Worm (Caenorhabditis elegans) whole organism, young adult: ENCODE data around the gene lem-4.
A peak's percentile ranks its signal among the peaks of the same experiment; 100 is the strongest.

ENCODE experiments used
- B0261.1 ChIP-seq: sonication (generic microtip); optimal IDR thresholded peaks from 2 replicates; lab custom pipeline; 2016; ENCODE audit warnings: mild to moderate bottlenecking, missing genetic modification characterization, moderate library complexity, missing compliant biosample characterization
- B0336.3 ChIP-seq: fragments of 200-800 bp; sonication (Bioruptor generic); IDR thresholded peaks from 2 replicates; pipeline ENCODE4 v1.3.6; 2022; ENCODE audit warnings: missing genetic modification characterization, missing compliant biosample characterization
- F10E7.11 ChIP-seq: sonication (generic microtip); optimal IDR thresholded peaks from 2 replicates; lab custom pipeline; 2017; ENCODE audit warnings: mild to moderate bottlenecking, missing genetic modification characterization, moderate library complexity, missing compliant biosample characterization
- F39B2.1 ChIP-seq: fragments of 200-800 bp; sonication (Bioruptor generic); IDR thresholded peaks from 2 replicates; pipeline ENCODE4 v1.3.6; 2022; ENCODE audit warnings: missing genetic modification reagents, missing genetic modification characterization, missing compliant biosample characterization
- F52B5.7 ChIP-seq: sonication (generic microtip); optimal IDR thresholded peaks from 2 replicates; lab custom pipeline; 2016; ENCODE audit warnings: mild to moderate bottlenecking, missing genetic modification characterization, missing compliant biosample characterization
- F55B11.4 ChIP-seq: sonication (generic microtip); optimal IDR thresholded peaks from 2 replicates; lab custom pipeline; 2016; ENCODE audit warnings: missing compliant biosample characterization, missing genetic modification characterization, borderline replicate concordance; ENCODE audit not compliant: insufficient read depth
- F57C9.4 ChIP-seq: sonication (generic microtip); optimal IDR thresholded peaks from 2 replicates; lab custom pipeline; 2017; ENCODE audit warnings: mild to moderate bottlenecking, missing genetic modification characterization, missing compliant biosample characterization
- K11D2.4 ChIP-seq: fragments of 200-800 bp; sonication (Bioruptor generic); IDR thresholded peaks from 2 replicates; pipeline ENCODE4 v1.3.6; 2022; ENCODE audit warnings: missing genetic modification reagents, missing genetic modification characterization, missing compliant biosample characterization
- K12H6.12 ChIP-seq: fragments of 200-800 bp; sonication (Bioruptor generic); optimal IDR thresholded peaks from 2 replicates; lab custom pipeline; 2018; ENCODE audit warnings: mild to moderate bottlenecking, missing genetic modification characterization, missing compliant biosample characterization
- T07F8.4 ChIP-seq: sonication (generic microtip); optimal IDR thresholded peaks from 2 replicates; lab custom pipeline; 2016; ENCODE audit warnings: mild to moderate bottlenecking, missing genetic modification characterization, moderate library complexity, missing compliant biosample characterization
- Y56A3A.18 ChIP-seq: fragments of 200-800 bp; sonication (Bioruptor generic); IDR thresholded peaks from 2 replicates; pipeline ENCODE4 v1.3.6; 2022; ENCODE audit warnings: missing genetic modification reagents, missing genetic modification characterization, missing compliant biosample characterization
- Y67H2A.10 ChIP-seq: fragments of 200-800 bp; sonication (Bioruptor generic); conservative IDR thresholded peaks from 2 replicates; pipeline ENCODE4 v1.3.6; 2022; ENCODE audit warnings: missing genetic modification reagents, missing genetic modification characterization, missing compliant biosample characterization
- Y79H2A.3 ChIP-seq: fragments of 200-800 bp; sonication (Bioruptor generic); conservative IDR thresholded peaks from 2 replicates; pipeline ENCODE4 v1.3.6; 2022; ENCODE audit warnings: missing genetic modification reagents, missing genetic modification characterization, missing compliant biosample characterization
- aptf-2 ChIP-seq: fragments of 200-800 bp; sonication (Bioruptor generic); conservative IDR thresholded peaks from 2 replicates; pipeline ENCODE4 v1.3.6; 2022; ENCODE audit warnings: missing genetic modification reagents, missing genetic modification characterization, missing compliant biosample characterization
- aptf-3 ChIP-seq: fragments of 200-800 bp; sonication (Bioruptor generic); IDR thresholded peaks from 2 replicates; pipeline ENCODE4 v1.3.6; 2022; ENCODE audit warnings: missing genetic modification characterization, missing compliant biosample characterization
- bed-1 ChIP-seq: fragments of 200-800 bp; sonication (Bioruptor generic); IDR thresholded peaks from 2 replicates; pipeline ENCODE4 v1.3.6; 2022; ENCODE audit warnings: missing genetic modification reagents, missing genetic modification characterization, missing compliant biosample characterization
- bed-2 ChIP-seq: fragments of 200-800 bp; sonication (Bioruptor generic); IDR thresholded peaks from 2 replicates; pipeline ENCODE4 v1.3.6; 2022; ENCODE audit warnings: missing genetic modification reagents, missing genetic modification characterization, missing compliant biosample characterization
- ccch-3 ChIP-seq: fragments of 200-800 bp; sonication (Bioruptor generic); optimal IDR thresholded peaks from 2 replicates; lab custom pipeline; 2018; ENCODE audit warnings: mild to moderate bottlenecking, missing genetic modification characterization, missing compliant biosample characterization
- cebp-2 ChIP-seq: fragments of 200-800 bp; sonication (Bioruptor generic); IDR thresholded peaks from 2 replicates; pipeline ENCODE4 v1.3.6; 2022; ENCODE audit warnings: missing genetic modification characterization, missing compliant biosample characterization
- ceh-27 ChIP-seq: fragments of 200-800 bp; sonication (Bioruptor generic); optimal IDR thresholded peaks from 2 replicates; lab custom pipeline; 2018; ENCODE audit warnings: mild to moderate bottlenecking, missing genetic modification characterization, moderate library complexity, missing compliant biosample characterization
- ceh-79 ChIP-seq: sonication (generic microtip); optimal IDR thresholded peaks from 2 replicates; lab custom pipeline; 2017; ENCODE audit warnings: mild to moderate bottlenecking, missing genetic modification characterization, missing compliant biosample characterization
- chd-7 ChIP-seq: sonication (generic microtip); optimal IDR thresholded peaks from 2 replicates; lab custom pipeline; 2016; ENCODE audit warnings: mild to moderate bottlenecking, missing genetic modification characterization, moderate library complexity, missing compliant biosample characterization
- die-1 ChIP-seq: sonication (generic microtip); optimal IDR thresholded peaks from 2 replicates; lab custom pipeline; 2016; ENCODE audit warnings: missing genotype, mild to moderate bottlenecking, missing genetic modification characterization, missing compliant biosample characterization
- efl-1 ChIP-seq: fragments of 150-350 bp; optimal IDR thresholded peaks from 2 replicates; lab custom pipeline; 2014; ENCODE audit warnings: missing biosample characterization, missing genetic modification reagents, missing genetic modification characterization
- ets-4 ChIP-seq: fragments of 200-800 bp; sonication (Bioruptor generic); optimal IDR thresholded peaks from 2 replicates; lab custom pipeline; 2018; ENCODE audit warnings: mild to moderate bottlenecking, missing genetic modification characterization, missing compliant biosample characterization
- gei-17 ChIP-seq: fragments of 200-800 bp; sonication (Bioruptor generic); optimal IDR thresholded peaks from 2 replicates; lab custom pipeline; 2018; ENCODE audit warnings: mild to moderate bottlenecking, missing genetic modification characterization, missing compliant biosample characterization
- hlh-12 ChIP-seq: sonication (generic microtip); optimal IDR thresholded peaks from 2 replicates; lab custom pipeline; 2016; ENCODE audit warnings: missing genetic modification characterization, missing compliant biosample characterization
- hmg-20 ChIP-seq: fragments of 200-800 bp; sonication (Bioruptor generic); IDR thresholded peaks from 2 replicates; pipeline ENCODE4 v1.3.6; 2022; ENCODE audit warnings: missing genetic modification reagents, missing genetic modification characterization, missing compliant biosample characterization
- hrde-1 ChIP-seq: sonication (generic microtip); optimal IDR thresholded peaks from 2 replicates; lab custom pipeline; 2016; ENCODE audit warnings: missing genetic modification characterization, mild to moderate bottlenecking, missing compliant biosample characterization, moderate library complexity, missing genotype, missing genetic modification reagents, borderline replicate concordance
- let-526 ChIP-seq: fragments of 200-800 bp; sonication (Bioruptor generic); IDR thresholded peaks from 2 replicates; pipeline ENCODE4 v1.3.6; 2022; ENCODE audit warnings: missing genetic modification reagents, missing genetic modification characterization, missing compliant biosample characterization
- lin-40 ChIP-seq: sonication (generic microtip); optimal IDR thresholded peaks from 2 replicates; lab custom pipeline; 2016; ENCODE audit warnings: missing genetic modification characterization, mild to moderate bottlenecking, missing compliant biosample characterization, missing genotype, missing genetic modification reagents
- lin-54 ChIP-seq: fragments of 200-800 bp; sonication (Bioruptor generic); optimal IDR thresholded peaks from 2 replicates; lab custom pipeline; 2018; ENCODE audit warnings: mild to moderate bottlenecking, missing genetic modification characterization, missing compliant biosample characterization
- lir-1 ChIP-seq: fragments of 200-800 bp; sonication (Bioruptor generic); conservative IDR thresholded peaks from 2 replicates; pipeline ENCODE4 v1.3.6; 2022; ENCODE audit warnings: missing genetic modification reagents, missing genetic modification characterization, missing compliant biosample characterization
- mxl-1 ChIP-seq: sonication (generic microtip); optimal IDR thresholded peaks from 2 replicates; lab custom pipeline; 2016; ENCODE audit warnings: missing genetic modification characterization, missing compliant biosample characterization
- nfya-1 ChIP-seq: sonication (generic microtip); optimal IDR thresholded peaks from 2 replicates; lab custom pipeline; 2017; ENCODE audit warnings: antibody characterized with exemption, missing compliant biosample characterization, missing genetic modification characterization, borderline replicate concordance; ENCODE audit not compliant: insufficient read depth
- nhr-179 ChIP-seq: sonication (generic microtip); optimal IDR thresholded peaks from 2 replicates; lab custom pipeline; 2016; ENCODE audit warnings: mild to moderate bottlenecking, missing genetic modification characterization, missing compliant biosample characterization
- nhr-27 ChIP-seq: fragments of 200-800 bp; sonication (Bioruptor generic); optimal IDR thresholded peaks from 2 replicates; lab custom pipeline; 2018; ENCODE audit warnings: mild to moderate bottlenecking, missing genetic modification characterization, moderate library complexity, missing compliant biosample characterization
- nhr-90 ChIP-seq: sonication (generic microtip); optimal IDR thresholded peaks from 2 replicates; lab custom pipeline; 2016; ENCODE audit warnings: missing genotype, mild to moderate bottlenecking, missing genetic modification characterization, missing compliant biosample characterization
- rec-8 ChIP-seq, 2 experiments: sonication (generic microtip); optimal IDR thresholded peaks; 2 replicates each; lab custom pipeline; 2016; ENCODE audit warnings: mild to moderate bottlenecking in 2 of 2, missing genetic modification characterization in 2 of 2, missing genetic modification reagents in 2 of 2, missing genotype in 2 of 2, missing biosample characterization in 1 of 2, missing compliant biosample characterization in 1 of 2, moderate library complexity in 1 of 2
- repo-1 ChIP-seq: sonication (generic microtip); optimal IDR thresholded peaks from 2 replicates; lab custom pipeline; 2017; ENCODE audit warnings: mild to moderate bottlenecking, missing genetic modification characterization, missing compliant biosample characterization
- snpc-1.1 ChIP-seq: sonication (generic microtip); optimal IDR thresholded peaks from 2 replicates; lab custom pipeline; 2017; ENCODE audit warnings: missing genetic modification characterization, mild to moderate bottlenecking, missing compliant biosample characterization, antibody characterized with exemption, moderate library complexity, missing genotype, missing genetic modification reagents; ENCODE audit not compliant: insufficient read depth
- snpc-3.4 ChIP-seq: sonication (generic microtip); optimal IDR thresholded peaks from 2 replicates; lab custom pipeline; 2017; ENCODE audit warnings: missing genetic modification characterization, mild to moderate bottlenecking, missing compliant biosample characterization, antibody characterized with exemption, moderate library complexity, missing genotype, missing genetic modification reagents
- somi-1 ChIP-seq: fragments of 200-800 bp; sonication (Bioruptor generic); optimal IDR thresholded peaks from 2 replicates; lab custom pipeline; 2018; ENCODE audit warnings: mild to moderate bottlenecking, missing genetic modification characterization, missing compliant biosample characterization
- tbx-9 ChIP-seq: sonication (generic microtip); optimal IDR thresholded peaks from 2 replicates; lab custom pipeline; 2016; ENCODE audit warnings: borderline replicate concordance, missing genetic modification characterization, inconsistent platforms, missing compliant biosample characterization
- tlf-1 ChIP-seq: fragments of 200-800 bp; sonication (Bioruptor generic); optimal IDR thresholded peaks from 2 replicates; lab custom pipeline; 2018; ENCODE audit warnings: mild to moderate bottlenecking, missing genetic modification characterization, missing compliant biosample characterization
- xnd-1 ChIP-seq: sonication (generic microtip); optimal IDR thresholded peaks from 2 replicates; lab custom pipeline; 2016; ENCODE audit warnings: missing genotype, missing genetic modification reagents, missing genetic modification characterization, missing compliant biosample characterization
- zfh-2 ChIP-seq: fragments of 200-800 bp; sonication (Bioruptor generic); conservative IDR thresholded peaks from 2 replicates; pipeline ENCODE4 v1.3.6; 2022; ENCODE audit warnings: missing genetic modification reagents, missing genetic modification characterization, missing compliant biosample characterization
- ztf-6 ChIP-seq: fragments of 200-800 bp; sonication (Bioruptor generic); IDR thresholded peaks from 2 replicates; pipeline ENCODE4 v1.3.6; 2022; ENCODE audit warnings: missing genetic modification reagents, missing genetic modification characterization, missing compliant biosample characterization

lem-4 gene

DNA sequence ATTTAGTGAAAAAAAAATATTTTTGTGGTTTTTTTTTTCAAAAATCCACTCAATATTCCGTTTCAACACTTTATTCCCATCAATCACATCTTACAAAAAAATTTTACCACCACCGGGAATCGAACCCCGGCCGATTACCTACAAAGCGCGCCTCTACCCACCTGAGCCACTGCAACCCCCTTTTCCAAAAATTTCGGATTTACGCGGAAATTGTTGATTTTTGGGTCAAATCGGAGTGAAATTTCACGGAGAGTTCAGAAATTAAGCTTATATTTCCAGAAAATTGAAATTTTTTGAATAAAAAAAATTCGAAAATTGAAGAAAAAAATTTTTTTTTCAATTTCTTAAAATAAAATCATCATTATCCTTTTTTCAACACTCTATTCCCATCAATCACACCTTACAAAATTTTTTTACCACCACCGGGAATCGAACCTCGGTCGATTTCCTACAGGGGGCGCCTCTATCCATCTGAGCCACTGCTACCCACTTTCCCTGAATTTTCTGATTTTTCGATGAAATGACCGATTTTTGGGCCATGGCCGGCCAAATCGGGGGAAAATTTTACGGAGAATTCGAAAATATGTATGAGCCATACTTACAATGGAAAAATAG, 18.7 kb upstream of the lem-4 start (continued):
- TF ChIP-seq bed-1: no peak
- no peak for TF ChIP-seq nhr-90
- no peak for TF ChIP-seq Y79H2A.3 (GFP tag; lab: Robert Waterston, UW)
- TF ChIP-seq hrde-1 (tag; lab: Kevin White, UChicago): no peak
- no peak for TF ChIP-seq F52B5.7 (tag; lab: Kevin White, UChicago)
- TF ChIP-seq lir-1 (GFP tag; lab: Robert Waterston, UW): no peak
- TF ChIP-seq aptf-2 (GFP tag; lab: Robert Waterston, UW): no peak
- no peak for TF ChIP-seq Y67H2A.10
- TF ChIP-seq T07F8.4: no peak
- no peak for TF ChIP-seq somi-1 (GFP tag; lab: Kevin White, UChicago)
- no peak for TF ChIP-seq ztf-6 (GFP tag; lab: Robert Waterston, UW)
- TF ChIP-seq chd-7 (tag; lab: Kevin White, UChicago): no peak
- no peak for TF ChIP-seq die-1 (tag; lab: Kevin White, UChicago)
- TF ChIP-seq nhr-27 (tag; lab: Kevin White, UChicago): no peak
- TF ChIP-seq bed-2 (GFP tag; lab: Robert Waterston, UW): no peak
- no peak for TF ChIP-seq nhr-179
- no peak for TF ChIP-seq gei-17 (GFP tag; lab: Kevin White, UChicago)
- peak; percentile 6 for TF ChIP-seq snpc-3.4
- TF ChIP-seq cebp-2 (GFP tag; lab: Robert Waterston, UW): no peak
- TF ChIP-seq ets-4: no peak
- peak; percentile 8 for TF ChIP-seq snpc-1.1 (tag; lab: Kevin White, UChicago)
- no peak for TF ChIP-seq repo-1 (tag; lab: Kevin White, UChicago)
- TF ChIP-seq lin-40 (tag; lab: Kevin White, UChicago): no peak
- peak; percentile 21 for TF ChIP-seq hlh-12 (tag; lab: Kevin White, UChicago)
- no peak for TF ChIP-seq xnd-1 (tag; lab: Kevin White, UChicago)
- TF ChIP-seq zfh-2 (GFP tag; lab: Robert Waterston, UW): no peak
- TF ChIP-seq lin-54: peak; percentile 33
- no peak for TF ChIP-seq tbx-9 (tag; lab: Kevin White, UChicago)
- TF ChIP-seq let-526 (GFP tag; lab: Robert Waterston, UW): no peak
- no peak for TF ChIP-seq aptf-3 (GFP tag; lab: Robert Waterston, UW)
- no peak for TF ChIP-seq F10E7.11 (tag; lab: Kevin White, UChicago)
- TF ChIP-seq K11D2.4: no peak
- TF ChIP-seq hmg-20 (GFP tag; lab: Robert Waterston, UW): no peak
- TF ChIP-seq rec-8 (tag; optimal IDR thresholded peaks at IDR 0.05; lab: Kevin White, UChicago): peak in 1 of 2 experiments; percentile 9
- no peak for TF ChIP-seq F57C9.4
- no peak for TF ChIP-seq K12H6.12 (tag; lab: Kevin White, UChicago)
- no peak for TF ChIP-seq efl-1 (GFP tag; lab: Kevin White, UChicago)
- TF ChIP-seq ceh-79 (tag; lab: Kevin White, UChicago): no peak
- TF ChIP-seq ceh-27 (GFP tag; lab: Kevin White, UChicago): no peak
- TF ChIP-seq ccch-3: no peak
- no peak for TF ChIP-seq mxl-1 (tag; lab: Kevin White, UChicago)
- TF ChIP-seq B0261.1: peak; percentile 48
- TF ChIP-seq B0336.3 (GFP tag; lab: Robert Waterston, UW): no peak
- TF ChIP-seq F39B2.1: no peak
- TF ChIP-seq tlf-1 (GFP tag; lab: Kevin White, UChicago): no peak
- TF ChIP-seq F55B11.4 (tag; lab: Kevin White, UChicago): no peak
- no peak for TF ChIP-seq nfya-1 (tag; lab: Kevin White, UChicago)
- no peak for TF ChIP-seq Y56A3A.18 (GFP tag; lab: Robert Waterston, UW)
